Fruit fly (Drosophila melanogaster): ENCODE results near the gene CG31659.

Gene CG31659

dm6 chr2L:1361771-1362632 lies 2.4 kb upstream of the CG31659 start, which contains the start of gene NLaz (continued):
- no peak for TF ChIP-seq fu2 (GFP tag; optimal IDR thresholded peaks at IDR 0.05)
- no peak for TF ChIP-seq CG10462 (GFP tag; optimal IDR thresholded peaks at IDR 0.05)
- no peak for TF ChIP-seq CG8359 (GFP tag; optimal IDR thresholded peaks at IDR 0.05; ENCODE audit: borderline replicate concordance)
- no peak for TF ChIP-seq CG15601 (tag; optimal IDR thresholded peaks at IDR 0.05)
- no peak for TF ChIP-seq her (GFP tag; optimal IDR thresholded peaks at IDR 0.05)
- peak; percentile 30 for TF ChIP-seq Meics (GFP tag; optimal IDR thresholded peaks at IDR 0.05)
- peak; percentile 35 for TF ChIP-seq bcd (GFP tag; optimal IDR thresholded peaks at IDR 0.05)
- TF ChIP-seq phol (tag; optimal IDR thresholded peaks at IDR 0.05) = no peak
- no peak for TF ChIP-seq HmgD (GFP tag; optimal IDR thresholded peaks at IDR 0.05)
- peak; percentile 45 for TF ChIP-seq CG18619 (GFP tag; optimal IDR thresholded peaks at IDR 0.05)
- TF ChIP-seq CG9437 (GFP tag; optimal IDR thresholded peaks at IDR 0.05) = no peak
- peak; percentile 1 for TF ChIP-seq CG10431 (GFP tag; optimal IDR thresholded peaks at IDR 0.05)
- no peak for TF ChIP-seq CG13894 (tag; optimal IDR thresholded peaks at IDR 0.05)
- TF ChIP-seq gcm (GFP tag; optimal IDR thresholded peaks at IDR 0.05) = no peak
- peak in 1 of 2 experiments; percentile 21 for TF ChIP-seq Pdp1 (GFP tag; optimal IDR thresholded peaks at IDR 0.05)
- no peak for TF ChIP-seq dimm (GFP tag; IDR thresholded peaks at IDR 0.05)
- TF ChIP-seq psq (GFP tag; optimal IDR thresholded peaks at IDR 0.05) = no peak
- no peak for TF ChIP-seq gfzf (GFP tag; optimal IDR thresholded peaks at IDR 0.05)
- no peak for TF ChIP-seq CG11696 (GFP tag; IDR thresholded peaks at IDR 0.05)
- TF ChIP-seq YL-1 (GFP tag; optimal IDR thresholded peaks at IDR 0.05) = no peak
- no peak for TF ChIP-seq unc-4 (GFP tag; IDR thresholded peaks at IDR 0.05; ENCODE audit: partially characterized antibody)
- no peak for TF ChIP-seq CG43689 (GFP tag; IDR thresholded peaks at IDR 0.05)
- no peak for TF ChIP-seq Nf-YC (tag; optimal IDR thresholded peaks at IDR 0.05)
- TF ChIP-seq ems (GFP tag; optimal IDR thresholded peaks at IDR 0.05) = peak; percentile 0
- TF ChIP-seq ranshi (GFP tag; IDR thresholded peaks at IDR 0.05) = peak; percentile 67
- peak; percentile 45 for TF ChIP-seq Sox102F (GFP tag; optimal IDR thresholded peaks at IDR 0.05)
- no peak for TF ChIP-seq zfh2 (GFP tag; optimal IDR thresholded peaks at IDR 0.05)
- no peak for TF ChIP-seq CG9797 (GFP tag; optimal IDR thresholded peaks at IDR 0.05)
- no peak for TF ChIP-seq Blimp-1 (GFP tag; optimal IDR thresholded peaks at IDR 0.05)
- no peak for TF ChIP-seq CG8281 (tag; optimal IDR thresholded peaks at IDR 0.05)
- peak; percentile 85 for TF ChIP-seq Rfx (GFP tag; IDR thresholded peaks at IDR 0.05)
- TF ChIP-seq tgo (GFP tag; IDR thresholded peaks at IDR 0.05) = peak; percentile 67; the same call in 2 of the 3 replicates
- TF ChIP-seq Mes4 (GFP tag; optimal IDR thresholded peaks at IDR 0.05) = no peak
- peak; percentile 63 for TF ChIP-seq CG11504 (tag; optimal IDR thresholded peaks at IDR 0.05)
- TF ChIP-seq gce (GFP tag; IDR thresholded peaks at IDR 0.05) = 0 out of 3 replicates have a peak, but pooled peaks have one; percentile 11
- TF ChIP-seq CG17829 (tag; optimal IDR thresholded peaks at IDR 0.05) = no peak
- TF ChIP-seq Ets65A (GFP tag) = peak; percentile 95
- TF ChIP-seq HLH4C (GFP tag; IDR thresholded peaks at IDR 0.05; ENCODE audit: partially characterized antibody) = no peak
- TF ChIP-seq CG1792 (GFP tag; optimal IDR thresholded peaks at IDR 0.05) = no peak
- TF ChIP-seq CG3847 (GFP tag; IDR thresholded peaks at IDR 0.05) = peak; percentile 53
- TF ChIP-seq inv (GFP tag; IDR thresholded peaks at IDR 0.05; ENCODE audit: partially characterized antibody) = no peak
- TF ChIP-seq gem (tag; optimal IDR thresholded peaks at IDR 0.05) = peak; percentile 12
- no peak for TF ChIP-seq pzg (GFP tag; optimal IDR thresholded peaks at IDR 0.05)
- TF ChIP-seq CG10565 (GFP tag; optimal IDR thresholded peaks at IDR 0.05) = no peak
- TF ChIP-seq hth (optimal IDR thresholded peaks at IDR 0.05) = no peak
- TF ChIP-seq ewg (GFP tag; optimal IDR thresholded peaks at IDR 0.05) = peak; percentile 42
- peak; percentile 6 for TF ChIP-seq MTF-1 (GFP tag; optimal IDR thresholded peaks at IDR 0.05; ENCODE audit: borderline replicate concordance)
- no peak for TF ChIP-seq Deaf1 (tag; optimal IDR thresholded peaks at IDR 0.05)
- no peak for TF ChIP-seq crol (GFP tag; IDR thresholded peaks at IDR 0.05)

Data from whole organism, embryonic.